Fruit fly (Drosophila melanogaster) whole organism: ENCODE data around the gene CG10348.

ENCODE experiments used
- CG8478 ChIP-seq: fragments of >200 bp; optimal IDR thresholded peaks from 2 replicates; lab custom pipeline; 2018; ENCODE audit warnings: inconsistent platforms
- Dll ChIP-seq: fragments of >200 bp; optimal IDR thresholded peaks from 2 replicates; lab custom pipeline; 2017
- EcR ChIP-seq, 2 experiments: fragments of >200 bp; optimal IDR thresholded peaks; 2 replicates each; lab custom pipeline; 2017; ENCODE audit warnings: missing biosample characterization in 2 of 2, missing genetic modification characterization in 2 of 2, missing genetic modification reagents in 2 of 2
- pan ChIP-seq: fragments of >200 bp; optimal IDR thresholded peaks from 2 replicates; lab custom pipeline; 2017
- psq ChIP-seq: fragments of >200 bp; optimal IDR thresholded peaks from 2 replicates; lab custom pipeline; 2017
- usp ChIP-seq: fragments of >200 bp; optimal IDR thresholded peaks from 2 replicates; lab custom pipeline; 2017; ENCODE audit warnings: missing biosample characterization, missing genetic modification characterization, mixed read lengths

DNA sequence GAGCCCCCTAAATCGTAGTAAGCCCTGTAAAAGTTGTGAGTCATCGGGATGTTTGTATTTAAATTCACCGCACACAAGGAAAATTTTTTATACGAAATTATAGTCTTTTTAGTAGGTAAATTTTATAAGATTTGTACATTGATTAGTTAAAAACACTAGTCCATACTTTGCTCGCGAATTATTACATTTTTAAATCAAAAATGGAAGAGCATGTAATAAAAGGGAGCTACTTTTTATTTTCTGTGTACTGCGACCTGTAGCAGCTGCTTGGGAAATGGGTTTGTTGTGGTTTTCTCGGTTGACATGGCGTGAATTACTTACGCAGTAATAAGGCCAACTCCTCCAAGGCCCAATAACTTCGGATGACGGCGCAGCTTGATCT lies 37.6 kb downstream of the CG10348 start:
- no peak for TF ChIP-seq pan (lab: Kevin White, UChicago)
- TF ChIP-seq usp: no peak
- TF ChIP-seq CG8478 (lab: Kevin White, UChicago): no peak
- no peak for TF ChIP-seq psq (lab: Kevin White, UChicago)
- no peak for TF ChIP-seq Dll (lab: Kevin White, UChicago)
- TF ChIP-seq EcR (GFP tag; optimal IDR thresholded peaks at IDR 0.05; lab: Kevin White, UChicago): no peak
